Fruit fly (Drosophila melanogaster) whole organism, embryonic: ENCODE data around the gene kkv.

Source experiments
- Blimp-1 ChIP-seq: fragments of 200-800 bp; sonication (Bioruptor generic); optimal IDR thresholded peaks from 3 replicates; lab custom pipeline; 2018; ENCODE audit warnings: missing biosample characterization, missing genetic modification characterization, mild to moderate bottlenecking, moderate library complexity, missing genetic modification reagents
- CG12744 ChIP-seq: fragments of 200-800 bp; sonication (Bioruptor generic); optimal IDR thresholded peaks from 2 replicates; lab custom pipeline; 2016; ENCODE audit warnings: missing biosample characterization, missing genetic modification characterization
- CG14441 ChIP-seq: fragments of 200-800 bp; sonication (Bioruptor generic); IDR thresholded peaks from 2 replicates; pipeline ENCODE4 v1.3.6; 2022; ENCODE audit warnings: missing biosample characterization, missing genetic modification characterization
- CG1602 ChIP-seq: fragments of 200-800 bp; sonication (Bioruptor generic); optimal IDR thresholded peaks from 3 replicates; lab custom pipeline; 2016; ENCODE audit warnings: missing biosample characterization, missing genetic modification characterization
- CG17361 ChIP-seq: fragments of 200-800 bp; sonication (Bioruptor generic); IDR thresholded peaks from 3 replicates; pipeline ENCODE4 v1.3.6; 2022; ENCODE audit warnings: missing biosample characterization, missing genetic modification characterization
- CG18599 ChIP-seq: fragments of 200-800 bp; sonication (Bioruptor generic); optimal IDR thresholded peaks from 3 replicates; lab custom pipeline; 2017; ENCODE audit warnings: missing biosample characterization, missing genetic modification characterization, mild to moderate bottlenecking, moderate library complexity, missing genetic modification reagents
- CG18764 ChIP-seq: fragments of 200-800 bp; sonication (Bioruptor generic); optimal IDR thresholded peaks from 3 replicates; lab custom pipeline; 2016; ENCODE audit warnings: missing biosample characterization, missing genetic modification characterization
- CG2678 ChIP-seq: fragments of 200-800 bp; sonication (Bioruptor generic); optimal IDR thresholded peaks from 3 replicates; lab custom pipeline; 2019; ENCODE audit warnings: missing biosample characterization, mild to moderate bottlenecking, missing genetic modification characterization, moderate library complexity
- CG32532 ChIP-seq: fragments of 200-800 bp; sonication (Bioruptor generic); IDR thresholded peaks from 2 replicates; pipeline ENCODE4 v1.3.6; 2022; ENCODE audit warnings: missing biosample characterization, missing genetic modification characterization
- CG5245 ChIP-seq: fragments of 200-800 bp; sonication (Bioruptor generic); optimal IDR thresholded peaks from 3 replicates; lab custom pipeline; 2016; ENCODE audit warnings: missing biosample characterization, missing genetic modification characterization
- CG5953 ChIP-seq: fragments of 200-800 bp; sonication (Bioruptor generic); IDR thresholded peaks from 2 replicates; pipeline ENCODE4 v1.3.6; 2022; ENCODE audit warnings: missing biosample characterization, missing genetic modification characterization
- CG6689 ChIP-seq: fragments of 200-800 bp; sonication (Bioruptor generic); IDR thresholded peaks from 2 replicates; pipeline ENCODE4 v1.3.6; 2022; ENCODE audit warnings: missing biosample characterization, missing genetic modification characterization
- CG7372 ChIP-seq: fragments of 200-800 bp; sonication (Bioruptor generic); IDR thresholded peaks from 2 replicates; pipeline ENCODE4 v1.3.6; 2022; ENCODE audit warnings: missing biosample characterization, missing genetic modification characterization
- Chrac-16 ChIP-seq: fragments of 200-800 bp; sonication (Bioruptor generic); optimal IDR thresholded peaks from 3 replicates; lab custom pipeline; 2016; ENCODE audit warnings: missing biosample characterization, missing genetic modification characterization
- Dll ChIP-seq: fragments of 200-800 bp; sonication (Bioruptor generic); IDR thresholded peaks from 4 replicates; pipeline ENCODE4 v1.3.6; 2022; ENCODE audit warnings: missing biosample characterization, missing genetic modification characterization; ENCODE audit not compliant: partially characterized antibody
- Dp ChIP-seq: fragments of 200-800 bp; sonication (Bioruptor generic); optimal IDR thresholded peaks from 2 replicates; lab custom pipeline; 2018; ENCODE audit warnings: missing biosample characterization, mild to moderate bottlenecking, missing genetic modification characterization, moderate library complexity
- E2f1 ChIP-seq: fragments of 200-800 bp; sonication (Bioruptor generic); IDR thresholded peaks from 2 replicates; pipeline ENCODE4 v1.3.6; 2022; ENCODE audit warnings: missing biosample characterization, missing genetic modification characterization
- Eip74EF ChIP-seq, 2 experiments: fragments of 200-800 bp in 1 of 2; fragments of >200 bp in 1 of 2; sonication (Bioruptor generic) in 1 of 2; optimal IDR thresholded peaks; 2 replicates each; lab custom pipeline; 2017 to 2019; ENCODE audit warnings: missing biosample characterization in 2 of 2, missing genetic modification characterization in 2 of 2, mild to moderate bottlenecking in 1 of 2, moderate library complexity in 1 of 2
- Ets65A ChIP-seq: fragments of 200-800 bp; sonication (Bioruptor generic); peaks from one replicate; lab custom pipeline; 2016; ENCODE audit warnings: missing biosample characterization, missing genetic modification characterization
- Fer1 ChIP-seq: fragments of 200-800 bp; sonication (Bioruptor generic); optimal IDR thresholded peaks from 2 replicates; lab custom pipeline; 2017; ENCODE audit warnings: missing biosample characterization, mild to moderate bottlenecking, missing genetic modification characterization
- Fer2 ChIP-seq: fragments of 200-800 bp; sonication (Bioruptor generic); optimal IDR thresholded peaks from 2 replicates; lab custom pipeline; 2018; ENCODE audit warnings: missing biosample characterization, mild to moderate bottlenecking, missing genetic modification characterization, moderate library complexity
- HLHmδ ChIP-seq: fragments of 200-800 bp; sonication (Bioruptor generic); optimal IDR thresholded peaks from 2 replicates; lab custom pipeline; 2018; ENCODE audit warnings: missing biosample characterization, mild to moderate bottlenecking, missing genetic modification characterization, moderate library complexity
- Hr51 ChIP-seq, 2 experiments: fragments of 200-800 bp; sonication (Bioruptor generic); optimal IDR thresholded peaks; 2 replicates in 1 of 2; 3 replicates in 1 of 2; lab custom pipeline; 2016 to 2018; ENCODE audit warnings: missing biosample characterization in 2 of 2, missing genetic modification characterization in 2 of 2, mild to moderate bottlenecking in 1 of 2, moderate library complexity in 1 of 2
- Max ChIP-seq: fragments of 200-800 bp; sonication (Bioruptor generic); optimal IDR thresholded peaks from 2 replicates; lab custom pipeline; 2016; ENCODE audit warnings: missing biosample characterization, mild to moderate bottlenecking, missing genetic modification characterization
- Med ChIP-seq: fragments of 200-800 bp; sonication (Bioruptor generic); peaks from one replicate; lab custom pipeline; 2016; ENCODE audit warnings: missing biosample characterization, missing genetic modification characterization, mild to moderate bottlenecking, inconsistent platforms, moderate library complexity
- NFAT ChIP-seq: fragments of 200-800 bp; sonication (Bioruptor generic); IDR thresholded peaks from 2 replicates; pipeline ENCODE4 v1.3.6; 2022; ENCODE audit warnings: missing biosample characterization, missing genetic modification characterization
- Ptx1 ChIP-seq: fragments of 200-800 bp; sonication (Bioruptor generic); IDR thresholded peaks from 2 replicates; pipeline ENCODE4 v1.3.6; 2022; ENCODE audit warnings: missing biosample characterization, missing genetic modification characterization
- Sox102F ChIP-seq: fragments of 200-800 bp; sonication (Bioruptor generic); optimal IDR thresholded peaks from 2 replicates; lab custom pipeline; 2018; ENCODE audit warnings: missing biosample characterization, mild to moderate bottlenecking, missing genetic modification characterization, moderate library complexity
- Tbp ChIP-seq: fragments of >200 bp; optimal IDR thresholded peaks from 2 replicates; lab custom pipeline; 2018; ENCODE audit warnings: missing biosample characterization, missing genetic modification characterization
- ap ChIP-seq: fragments of 200-800 bp; sonication (Bioruptor generic); IDR thresholded peaks from 2 replicates; pipeline ENCODE4 v1.3.6; 2022; ENCODE audit warnings: missing biosample characterization, missing genetic modification characterization
- cad ChIP-seq: fragments of >200 bp; optimal IDR thresholded peaks from 2 replicates; lab custom pipeline; 2017; ENCODE audit warnings: missing biosample characterization, missing genetic modification characterization
- croc ChIP-seq: fragments of 200-800 bp; sonication (Bioruptor generic); conservative IDR thresholded peaks from 3 replicates; pipeline ENCODE4 v1.3.6; 2022; ENCODE audit warnings: missing biosample characterization, missing genetic modification characterization
- dmrt99B ChIP-seq: fragments of 200-800 bp; sonication (Bioruptor generic); optimal IDR thresholded peaks from 2 replicates; lab custom pipeline; 2018; ENCODE audit warnings: missing biosample characterization, mild to moderate bottlenecking, missing genetic modification characterization, moderate library complexity
- dysf ChIP-seq: fragments of 200-800 bp; sonication (Bioruptor generic); IDR thresholded peaks from 3 replicates; pipeline ENCODE4 v1.3.6; 2022; ENCODE audit warnings: missing biosample characterization, missing genetic modification characterization
- exex ChIP-seq: fragments of 200-800 bp; sonication (Bioruptor generic); optimal IDR thresholded peaks from 4 replicates; lab custom pipeline; 2018; ENCODE audit warnings: missing biosample characterization, mild to moderate bottlenecking, missing genetic modification characterization, moderate library complexity
- lab ChIP-seq: fragments of 200-800 bp; sonication (Bioruptor generic); optimal IDR thresholded peaks from 3 replicates; lab custom pipeline; 2017; ENCODE audit warnings: missing biosample characterization, missing genetic modification characterization, mild to moderate bottlenecking, moderate library complexity, missing genetic modification reagents
- nom ChIP-seq: fragments of 200-800 bp; sonication (Bioruptor generic); optimal IDR thresholded peaks from 2 replicates; lab custom pipeline; 2017; ENCODE audit warnings: missing biosample characterization, missing genetic modification characterization, mild to moderate bottlenecking, moderate library complexity, missing genetic modification reagents
- repo ChIP-seq: fragments of 200-800 bp; sonication (Bioruptor generic); optimal IDR thresholded peaks from 2 replicates; lab custom pipeline; 2016; ENCODE audit warnings: missing biosample characterization, missing genetic modification characterization
- salm ChIP-seq: fragments of 200-800 bp; sonication (Bioruptor generic); optimal IDR thresholded peaks from 2 replicates; lab custom pipeline; 2018; ENCODE audit warnings: missing biosample characterization, mild to moderate bottlenecking, missing genetic modification characterization
- sc ChIP-seq, 3 experiments: fragments of >200 bp in 2 of 3; fragments of 200-800 bp in 1 of 3; sonication (Bioruptor generic) in 1 of 3; optimal IDR thresholded peaks; 2 replicates in 2 of 3; 3 replicates in 1 of 3; lab custom pipeline; 2017; ENCODE audit warnings: mild to moderate bottlenecking in 1 of 3, missing biosample characterization in 1 of 3, missing genetic modification characterization in 1 of 3, missing genetic modification reagents in 1 of 3
- sim ChIP-seq: fragments of 200-800 bp; sonication (Bioruptor generic); IDR thresholded peaks from 2 replicates; pipeline ENCODE4 v1.3.6; 2022; ENCODE audit warnings: missing biosample characterization, missing genetic modification characterization
- sr ChIP-seq: fragments of 200-800 bp; sonication (Bioruptor generic); IDR thresholded peaks from 3 replicates; pipeline ENCODE4 v1.3.6; 2022; ENCODE audit warnings: missing biosample characterization, missing genetic modification characterization
- trem ChIP-seq: fragments of 200-800 bp; optimal IDR thresholded peaks from 3 replicates; lab custom pipeline; 2019; ENCODE audit warnings: missing biosample characterization, mild to moderate bottlenecking, missing genetic modification characterization, moderate library complexity
- wdn ChIP-seq: fragments of 200-800 bp; sonication (Bioruptor generic); IDR thresholded peaks from 2 replicates; pipeline ENCODE4 v1.3.6; 2022; ENCODE audit warnings: missing biosample characterization, missing genetic modification characterization
- yki ChIP-seq: fragments of >200 bp; optimal IDR thresholded peaks from 3 replicates; lab custom pipeline; 2018
- zfh2 ChIP-seq: fragments of 200-800 bp; sonication (Bioruptor generic); optimal IDR thresholded peaks from 2 replicates; lab custom pipeline; 2016; ENCODE audit warnings: missing biosample characterization, missing genetic modification characterization

kkv gene

DNA sequence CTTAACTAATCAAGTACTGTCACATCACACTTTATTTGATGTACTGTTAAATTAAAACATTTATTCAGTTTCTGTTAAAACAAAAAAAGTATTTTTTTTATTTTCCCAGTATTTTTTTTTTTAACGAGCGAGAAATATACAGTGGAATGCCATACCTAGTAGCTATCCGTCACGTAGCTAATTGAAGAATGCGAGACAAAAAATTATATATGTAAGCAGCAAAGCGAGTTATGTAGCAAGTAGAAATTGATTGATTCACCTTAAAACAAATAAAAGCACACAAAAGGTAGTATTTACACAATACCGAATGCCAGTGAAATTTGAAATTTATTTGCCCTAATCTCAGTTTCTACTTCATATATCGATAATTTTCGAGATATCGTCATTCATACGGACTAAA, 46.1 kb upstream of the kkv start (continued):
- TF ChIP-seq trem (tag; lab: Kevin White, UChicago): peak; percentile 27
- no peak for TF ChIP-seq CG17361
- TF ChIP-seq Chrac-16 (GFP tag; lab: Kevin White, UChicago): no peak
- TF ChIP-seq Dll (GFP tag; lab: Robert Waterston, UW): 0 out of 4 replicates have a peak, but pooled peaks have one; percentile 30
- no peak for TF ChIP-seq croc (GFP tag; lab: Robert Waterston, UW)
- no peak for TF ChIP-seq CG14441 (GFP tag; lab: Robert Waterston, UW)
- no peak for TF ChIP-seq salm
- no peak for TF ChIP-seq yki
- TF ChIP-seq cad (GFP tag; lab: Kevin White, UChicago): no peak
- TF ChIP-seq CG18764 (GFP tag; lab: Kevin White, UChicago): no peak
- no peak for TF ChIP-seq repo (GFP tag; lab: Kevin White, UChicago)
- TF ChIP-seq ap: no peak
- no peak for TF ChIP-seq Hr51 (GFP tag; optimal IDR thresholded peaks at IDR 0.05; lab: Kevin White, UChicago)

DNA sequence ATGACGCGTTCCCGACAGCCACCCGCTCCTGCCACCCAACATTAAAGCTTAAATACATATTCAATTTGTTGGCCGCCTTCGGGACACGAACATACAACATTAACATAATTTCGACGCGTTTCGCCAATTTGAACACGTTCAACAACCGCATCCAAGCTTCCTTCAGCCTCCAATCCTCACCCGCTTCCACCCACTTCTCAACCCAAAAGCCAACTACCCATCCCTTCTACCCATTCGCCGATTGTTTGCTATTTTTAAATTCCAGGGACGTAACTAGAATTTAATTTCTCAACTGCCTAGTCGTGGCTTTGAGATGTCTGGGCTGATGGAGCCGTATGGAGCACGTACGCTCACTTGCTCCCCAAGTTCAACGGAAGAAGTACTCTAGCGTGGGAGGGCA, 37.1 kb upstream of the kkv start:
- TF ChIP-seq Ets65A (GFP tag; lab: Kevin White, UChicago) (peak; percentile 93), exex (tag; lab: Kevin White, UChicago) (no peak), Blimp-1 (no peak)

- TF ChIP-seq CG5953 (GFP tag; lab: Robert Waterston, UW) (no peak), HLHmδ (GFP tag; lab: Kevin White, UChicago) (no peak), Fer2 (tag; lab: Kevin White, UChicago) (no peak), Max (GFP tag; lab: Kevin White, UChicago) (no peak), zfh2 (GFP tag; lab: Kevin White, UChicago) (no peak)
These were observed 34.5 kb upstream of the kkv start, which contains the start of gene CG12147 for dm6 chr3R:5427157-5427556. Gene CG12147 (minus strand): TSS chr3R:5427257.

DNA sequence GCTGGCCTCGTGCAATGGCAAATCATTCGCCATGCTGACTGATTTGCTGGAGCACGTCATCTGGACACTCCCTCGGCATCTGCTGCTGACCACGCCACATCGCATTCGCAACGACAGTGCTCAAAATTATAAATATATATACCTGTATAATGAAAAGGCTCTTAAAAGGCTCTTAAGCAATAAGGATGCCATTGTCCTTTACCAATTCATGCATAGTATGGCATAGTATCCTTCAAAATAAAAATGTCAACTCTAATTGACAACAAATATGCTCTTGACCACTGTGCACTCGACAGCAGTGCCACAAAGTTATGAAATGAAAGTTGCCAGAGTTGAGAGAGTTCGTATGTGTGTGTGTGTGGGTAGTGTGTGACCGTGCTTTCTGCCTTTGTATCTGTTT, 29.5 kb upstream of the kkv start:
- TF ChIP-seq Med (GFP tag; lab: Kevin White, UChicago): peak; percentile 50
- no peak for TF ChIP-seq Eip74EF (GFP tag; optimal IDR thresholded peaks at IDR 0.05; lab: Kevin White, UChicago)
- no peak for TF ChIP-seq E2f1 (GFP tag; lab: Robert Waterston, UW)
- TF ChIP-seq CG5953 (GFP tag; lab: Robert Waterston, UW): 0 out of 2 replicates have a peak, but pooled peaks have one; percentile 38
- TF ChIP-seq Sox102F (GFP tag; lab: Kevin White, UChicago): peak; percentile 6
- TF ChIP-seq Fer1 (GFP tag; lab: Kevin White, UChicago): peak; percentile 27
- TF ChIP-seq CG6689 (GFP tag; lab: Robert Waterston, UW): 0 out of 2 replicates have a peak, but pooled peaks have one; percentile 15
- TF ChIP-seq Ptx1: peak; percentile 28; the same call in 1 of the 2 replicates
- no peak for TF ChIP-seq sc (optimal IDR thresholded peaks at IDR 0.05; lab: Kevin White, UChicago)
- no peak for TF ChIP-seq sc (GFP tag; optimal IDR thresholded peaks at IDR 0.05; lab: Kevin White, UChicago)
- TF ChIP-seq Dp (GFP tag; lab: Kevin White, UChicago): no peak
- TF ChIP-seq dmrt99B (tag; lab: Kevin White, UChicago): peak; percentile 37
- TF ChIP-seq sr (GFP tag; lab: Robert Waterston, UW): no peak
- TF ChIP-seq Tbp: no peak
- TF ChIP-seq sim (GFP tag; lab: Robert Waterston, UW): no peak
- TF ChIP-seq CG1602 (GFP tag; lab: Kevin White, UChicago): no peak
- peak; percentile 25 for TF ChIP-seq CG2678 (tag; lab: Kevin White, UChicago)
- TF ChIP-seq wdn (GFP tag; lab: Robert Waterston, UW): no peak
- TF ChIP-seq CG18599 (GFP tag; lab: Kevin White, UChicago): peak; percentile 55
- peak; percentile 26 for TF ChIP-seq lab
- 0 out of 3 replicates have a peak, but pooled peaks have one; percentile 24 for TF ChIP-seq dysf (GFP tag; lab: Robert Waterston, UW)
- TF ChIP-seq CG32532 (GFP tag; lab: Robert Waterston, UW): 0 out of 2 replicates have a peak, but pooled peaks have one; percentile 15
- TF ChIP-seq NFAT (GFP tag; lab: Robert Waterston, UW): 0 out of 2 replicates have a peak, but pooled peaks have one; percentile 20
- TF ChIP-seq nom (GFP tag; lab: Kevin White, UChicago): no peak
- no peak for TF ChIP-seq CG12744 (GFP tag; lab: Kevin White, UChicago)
- no peak for TF ChIP-seq CG5245 (GFP tag; lab: Kevin White, UChicago)
- 0 out of 2 replicates have a peak, but pooled peaks have one; percentile 36 for TF ChIP-seq CG7372 (GFP tag; lab: Robert Waterston, UW)
